Fruit fly (Drosophila melanogaster): Measurements from ENCODE around the gene CG14218.

The CG14218 gene

dm6 chrX:19604997-19605396 is 23.2 kb upstream of the CG14218 start, which contains the start of gene CG14207 (continued):
- TF ChIP-seq Stat92E (GFP tag; optimal IDR thresholded peaks at IDR 0.05): no peak
- TF ChIP-seq inv (GFP tag; IDR thresholded peaks at IDR 0.05; ENCODE audit: partially characterized antibody): peak; percentile 32; the same call in 1 of the 2 replicates
- TF ChIP-seq Vsx1 (GFP tag; optimal IDR thresholded peaks at IDR 0.05): no peak
- no peak for TF ChIP-seq insv (GFP tag; optimal IDR thresholded peaks at IDR 0.05)
- TF ChIP-seq Fer3 (tag; optimal IDR thresholded peaks at IDR 0.05): peak; percentile 36
- peak; percentile 35; the same call in 1 of the 2 replicates for TF ChIP-seq CG14014 (GFP tag; IDR thresholded peaks at IDR 0.05)
- peak; percentile 52 for TF ChIP-seq CG13894 (tag; optimal IDR thresholded peaks at IDR 0.05)
- TF ChIP-seq CG2199 (GFP tag; IDR thresholded peaks at IDR 0.05): no peak
- no peak for TF ChIP-seq emc (GFP tag; optimal IDR thresholded peaks at IDR 0.05)
- TF ChIP-seq Poxn (GFP tag; IDR thresholded peaks at IDR 0.05): no peak
- no peak for TF ChIP-seq Ets65A (GFP tag)
- no peak for TF ChIP-seq CG17568 (GFP tag; optimal IDR thresholded peaks at IDR 0.05)
- no peak for TF ChIP-seq CG12391 (tag; optimal IDR thresholded peaks at IDR 0.05)
- TF ChIP-seq CG14667 (GFP tag; IDR thresholded peaks at IDR 0.05): no peak
- TF ChIP-seq Trl (optimal IDR thresholded peaks at IDR 0.05): no peak
- peak; percentile 7 for TF ChIP-seq Trl (GFP tag; optimal IDR thresholded peaks at IDR 0.05)
- TF ChIP-seq nerfin-2 (GFP tag; IDR thresholded peaks at IDR 0.05; ENCODE audit: partially characterized antibody): peak; percentile 83
- no peak for TF ChIP-seq Mad (GFP tag; optimal IDR thresholded peaks at IDR 0.05)
- peak; percentile 57; the same call in 1 of the 2 replicates for TF ChIP-seq sna (GFP tag; IDR thresholded peaks at IDR 0.05; ENCODE audit: partially characterized antibody)
- TF ChIP-seq CG14710 (tag; optimal IDR thresholded peaks at IDR 0.05): peak; percentile 11
- no peak for TF ChIP-seq eve (GFP tag; optimal IDR thresholded peaks at IDR 0.05)
- TF ChIP-seq CG14441 (GFP tag; IDR thresholded peaks at IDR 0.05): no peak
- peak; percentile 22 for TF ChIP-seq sqz (GFP tag; optimal IDR thresholded peaks at IDR 0.05)
- no peak for TF ChIP-seq CG8290 (GFP tag; optimal IDR thresholded peaks at IDR 0.05)
- peak in 1 of 2 experiments; percentile 63 for TF ChIP-seq CG8290 (tag; optimal IDR thresholded peaks at IDR 0.05)
- TF ChIP-seq CG11504 (tag; optimal IDR thresholded peaks at IDR 0.05): peak; percentile 31
- no peak for TF ChIP-seq tio (GFP tag; optimal IDR thresholded peaks at IDR 0.05)
- TF ChIP-seq NC2β (GFP tag; optimal IDR thresholded peaks at IDR 0.05): peak; percentile 42
- TF ChIP-seq maf-S (GFP tag; optimal IDR thresholded peaks at IDR 0.05): no peak
- peak; percentile 21; the same call in 1 of the 2 replicates for TF ChIP-seq MBD-R2 (GFP tag; IDR thresholded peaks at IDR 0.05)
- no peak for TF ChIP-seq dysf (GFP tag; IDR thresholded peaks at IDR 0.05)
- no peak for TF ChIP-seq CG3995 (GFP tag; optimal IDR thresholded peaks at IDR 0.05)
- no peak for TF ChIP-seq tap (tag; optimal IDR thresholded peaks at IDR 0.05)
- TF ChIP-seq chinmo (GFP tag; IDR thresholded peaks at IDR 0.05; ENCODE audit: partially characterized antibody): peak; percentile 84; the same call in 2 of the 4 replicates
- TF ChIP-seq nmo (GFP tag; optimal IDR thresholded peaks at IDR 0.05): no peak
- peak; percentile 61 for TF ChIP-seq BEAF-32 (GFP tag; optimal IDR thresholded peaks at IDR 0.05)
- peak; percentile 20 for TF ChIP-seq CG1603 (tag; optimal IDR thresholded peaks at IDR 0.05)
- TF ChIP-seq ken (GFP tag; IDR thresholded peaks at IDR 0.05): no peak
- TF ChIP-seq row (GFP tag; IDR thresholded peaks at IDR 0.05): peak; percentile 13; the same call in 1 of the 3 replicates
- no peak for TF ChIP-seq disco-r (GFP tag; optimal IDR thresholded peaks at IDR 0.05)
- TF ChIP-seq MTF-1 (GFP tag; optimal IDR thresholded peaks at IDR 0.05; ENCODE audit: borderline replicate concordance): peak; percentile 9
- no peak for TF ChIP-seq seq (GFP tag; IDR thresholded peaks at IDR 0.05)
- no peak for TF ChIP-seq CG1832 (GFP tag; optimal IDR thresholded peaks at IDR 0.05)
- peak; percentile 61; the same call in 1 of the 2 replicates for TF ChIP-seq chm (GFP tag; IDR thresholded peaks at IDR 0.05)
- TF ChIP-seq CG2120 (GFP tag; optimal IDR thresholded peaks at IDR 0.05): no peak
- no peak for TF ChIP-seq zfh1 (GFP tag; IDR thresholded peaks at IDR 0.05)
- no peak for TF ChIP-seq CG9797 (GFP tag; optimal IDR thresholded peaks at IDR 0.05)
- peak; percentile 82 for TF ChIP-seq CG6791 (GFP tag; IDR thresholded peaks at IDR 0.05; ENCODE audit: partially characterized antibody)
- TF ChIP-seq cas (GFP tag; IDR thresholded peaks at IDR 0.05): no peak
- TF ChIP-seq CG10959 (GFP tag; IDR thresholded peaks at IDR 0.05): no peak
- TF ChIP-seq ttk (GFP tag; IDR thresholded peaks at IDR 0.05): no peak

Measured in whole organism, embryonic.